Fruit fly (Drosophila melanogaster) whole organism, embryonic: Measurements from ENCODE around the gene Fdh.

ENCODE experiments used
- Ada2b ChIP-seq: fragments of 200-800 bp; sonication (Bioruptor generic); IDR thresholded peaks from 2 replicates; pipeline ENCODE4 v1.3.6; 2022; ENCODE audit warnings: missing biosample characterization, missing genetic modification characterization
- CG10209 ChIP-seq: fragments of 200-800 bp; sonication (Bioruptor generic); optimal IDR thresholded peaks from 3 replicates; lab custom pipeline; 2017; ENCODE audit warnings: missing biosample characterization, mild to moderate bottlenecking, missing genetic modification characterization, missing genetic modification reagents
- CG10431 ChIP-seq: fragments of 200-800 bp; sonication (Bioruptor generic); optimal IDR thresholded peaks from 3 replicates; lab custom pipeline; 2018; ENCODE audit warnings: missing biosample characterization, mild to moderate bottlenecking, missing genetic modification characterization
- CG11504 ChIP-seq: fragments of 200-800 bp; sonication (Bioruptor generic); optimal IDR thresholded peaks from 3 replicates; lab custom pipeline; 2019; ENCODE audit warnings: missing biosample characterization, mild to moderate bottlenecking, missing genetic modification characterization, moderate library complexity
- CG12219 ChIP-seq: fragments of 200-800 bp; sonication (Bioruptor generic); optimal IDR thresholded peaks from 3 replicates; lab custom pipeline; 2018; ENCODE audit warnings: missing biosample characterization, mild to moderate bottlenecking, missing genetic modification characterization
- CG12659 ChIP-seq: fragments of 200-800 bp; sonication (Bioruptor generic); optimal IDR thresholded peaks from 3 replicates; lab custom pipeline; 2017; ENCODE audit warnings: mild to moderate bottlenecking, missing biosample characterization, missing genetic modification reagents, missing genetic modification characterization
- CG15269 ChIP-seq: fragments of 200-800 bp; sonication (Bioruptor generic); optimal IDR thresholded peaks from 2 replicates; lab custom pipeline; 2018; ENCODE audit warnings: missing biosample characterization, mild to moderate bottlenecking, missing genetic modification characterization, moderate library complexity
- CG15514 ChIP-seq: fragments of 200-800 bp; sonication (Bioruptor generic); optimal IDR thresholded peaks from 3 replicates; lab custom pipeline; 2017; ENCODE audit warnings: missing biosample characterization, missing genetic modification characterization, mild to moderate bottlenecking, moderate library complexity, missing genetic modification reagents
- CG16863 ChIP-seq: fragments of 200-800 bp; sonication (Bioruptor generic); optimal IDR thresholded peaks from 3 replicates; lab custom pipeline; 2016; ENCODE audit warnings: missing biosample characterization, missing genetic modification characterization
- CG17328 ChIP-seq: fragments of 200-800 bp; sonication (Bioruptor generic); IDR thresholded peaks from 2 replicates; pipeline ENCODE4 v1.3.6; 2022; ENCODE audit warnings: missing biosample characterization, missing genetic modification characterization
- CG17829 ChIP-seq: fragments of 200-800 bp; optimal IDR thresholded peaks from 2 replicates; lab custom pipeline; 2019; ENCODE audit warnings: missing biosample characterization, mild to moderate bottlenecking, missing genetic modification characterization, moderate library complexity
- CG18764 ChIP-seq: fragments of 200-800 bp; sonication (Bioruptor generic); optimal IDR thresholded peaks from 3 replicates; lab custom pipeline; 2016; ENCODE audit warnings: missing biosample characterization, missing genetic modification characterization
- CG3281 ChIP-seq: fragments of 200-800 bp; sonication (Bioruptor generic); optimal IDR thresholded peaks from 3 replicates; lab custom pipeline; 2017; ENCODE audit warnings: missing biosample characterization, mild to moderate bottlenecking, missing genetic modification characterization
- CG3995 ChIP-seq: fragments of 200-800 bp; sonication (Bioruptor generic); optimal IDR thresholded peaks from 3 replicates; lab custom pipeline; 2016; ENCODE audit warnings: missing biosample characterization, missing genetic modification characterization
- CG6683 ChIP-seq: fragments of 200-800 bp; sonication (Bioruptor generic); optimal IDR thresholded peaks from 2 replicates; lab custom pipeline; 2017; ENCODE audit warnings: missing biosample characterization, mild to moderate bottlenecking, missing genetic modification characterization, missing genetic modification reagents
- CG6791 ChIP-seq: fragments of 200-800 bp; sonication (Bioruptor generic); IDR thresholded peaks from 3 replicates; pipeline ENCODE4 v1.3.6; 2022; ENCODE audit warnings: missing biosample characterization, missing genetic modification characterization; ENCODE audit not compliant: partially characterized antibody
- CG7357 ChIP-seq: fragments of 200-800 bp; sonication (Bioruptor generic); IDR thresholded peaks from 3 replicates; pipeline ENCODE4 v1.3.6; 2022; ENCODE audit warnings: missing biosample characterization, missing genetic modification characterization
- CG7987 ChIP-seq: fragments of 200-800 bp; sonication (Bioruptor generic); optimal IDR thresholded peaks from 2 replicates; lab custom pipeline; 2018; ENCODE audit warnings: missing biosample characterization, mild to moderate bottlenecking, missing genetic modification characterization, moderate library complexity
- CG8478 ChIP-seq: fragments of >200 bp; optimal IDR thresholded peaks from 2 replicates; lab custom pipeline; 2018
- CkIIα-i1 ChIP-seq: fragments of 200-800 bp; sonication (Bioruptor generic); IDR thresholded peaks from 2 replicates; pipeline ENCODE4 v1.3.6; 2022; ENCODE audit warnings: missing biosample characterization, missing genetic modification characterization
- D19A ChIP-seq: fragments of 200-800 bp; optimal IDR thresholded peaks from 3 replicates; lab custom pipeline; 2019; ENCODE audit warnings: missing biosample characterization, mild to moderate bottlenecking, missing genetic modification characterization, moderate library complexity
- Dbx ChIP-seq: fragments of 200-800 bp; sonication (Bioruptor generic); IDR thresholded peaks from 3 replicates; pipeline ENCODE4 v1.3.6; 2022; ENCODE audit warnings: missing biosample characterization, missing genetic modification characterization
- Dip3 ChIP-seq: fragments of 200-800 bp; sonication (Bioruptor generic); optimal IDR thresholded peaks from 3 replicates; lab custom pipeline; 2016; ENCODE audit warnings: missing biosample characterization, missing genetic modification characterization
- Hr78 ChIP-seq, 2 experiments: fragments of 200-800 bp in 1 of 2; fragments of >200 bp in 1 of 2; sonication (Bioruptor generic) in 1 of 2; optimal IDR thresholded peaks; 2 replicates each; lab custom pipeline; 2017 to 2019; ENCODE audit warnings: missing biosample characterization in 2 of 2, missing genetic modification characterization in 2 of 2, mild to moderate bottlenecking in 1 of 2, moderate library complexity in 1 of 2
- Hsf ChIP-seq: fragments of 200-800 bp; sonication (Bioruptor generic); optimal IDR thresholded peaks from 3 replicates; lab custom pipeline; 2016; ENCODE audit warnings: missing biosample characterization, missing genetic modification characterization
- Meics ChIP-seq: fragments of 200-800 bp; sonication (Bioruptor generic); optimal IDR thresholded peaks from 2 replicates; lab custom pipeline; 2017; ENCODE audit warnings: missing biosample characterization, mild to moderate bottlenecking, missing genetic modification characterization
- Nf-YB ChIP-seq: fragments of 200-800 bp; sonication (Bioruptor generic); optimal IDR thresholded peaks from 3 replicates; lab custom pipeline; 2019; ENCODE audit warnings: missing biosample characterization, mild to moderate bottlenecking, missing genetic modification characterization, moderate library complexity
- Xbp1 ChIP-seq: fragments of 200-800 bp; sonication (Bioruptor generic); optimal IDR thresholded peaks from 3 replicates; lab custom pipeline; 2016; ENCODE audit warnings: missing biosample characterization, mild to moderate bottlenecking, missing genetic modification characterization
- ara ChIP-seq: fragments of 200-800 bp; sonication (Bioruptor generic); IDR thresholded peaks from 2 replicates; pipeline ENCODE4 v1.3.6; 2022; ENCODE audit warnings: missing biosample characterization, missing genetic modification characterization
- ash1 ChIP-seq: fragments of 200-800 bp; sonication (Bioruptor generic); optimal IDR thresholded peaks from 2 replicates; lab custom pipeline; 2018; ENCODE audit warnings: missing biosample characterization, mild to moderate bottlenecking, missing genetic modification characterization
- croc ChIP-seq: fragments of 200-800 bp; sonication (Bioruptor generic); conservative IDR thresholded peaks from 3 replicates; pipeline ENCODE4 v1.3.6; 2022; ENCODE audit warnings: missing biosample characterization, missing genetic modification characterization
- eyg ChIP-seq: fragments of 200-800 bp; sonication (Bioruptor generic); optimal IDR thresholded peaks from 3 replicates; lab custom pipeline; 2016; ENCODE audit warnings: missing biosample characterization, missing genetic modification characterization
- fd102C ChIP-seq: fragments of 200-800 bp; sonication (Bioruptor generic); optimal IDR thresholded peaks from 2 replicates; lab custom pipeline; 2018; ENCODE audit warnings: missing biosample characterization, mild to moderate bottlenecking, missing genetic modification characterization, moderate library complexity
- grn ChIP-seq: fragments of 200-800 bp; sonication (Bioruptor generic); optimal IDR thresholded peaks from 3 replicates; lab custom pipeline; 2017; ENCODE audit warnings: missing biosample characterization, missing genetic modification characterization
- gro ChIP-seq: fragments of 200-800 bp; sonication (Bioruptor generic); optimal IDR thresholded peaks from 2 replicates; lab custom pipeline; 2016; ENCODE audit warnings: missing biosample characterization, missing genetic modification characterization
- hth ChIP-seq: fragments of >200 bp; optimal IDR thresholded peaks from 2 replicates; lab custom pipeline; 2017; ENCODE audit warnings: inconsistent platforms
- inv ChIP-seq: fragments of 200-800 bp; sonication (Bioruptor generic); IDR thresholded peaks from 2 replicates; pipeline ENCODE4 v1.3.6; 2022; ENCODE audit warnings: missing biosample characterization, missing genetic modification characterization; ENCODE audit not compliant: partially characterized antibody
- jing ChIP-seq: fragments of 200-800 bp; sonication (Bioruptor generic); optimal IDR thresholded peaks from 2 replicates; lab custom pipeline; 2018; ENCODE audit warnings: missing biosample characterization, mild to moderate bottlenecking, missing genetic modification characterization
- kay ChIP-seq: fragments of 200-800 bp; sonication (Bioruptor generic); optimal IDR thresholded peaks from 2 replicates; lab custom pipeline; 2016; ENCODE audit warnings: missing biosample characterization, missing genetic modification characterization
- luna ChIP-seq: fragments of 200-800 bp; sonication (Bioruptor generic); optimal IDR thresholded peaks from 2 replicates; lab custom pipeline; 2016; ENCODE audit warnings: missing biosample characterization, missing genetic modification characterization
- maf-S ChIP-seq: fragments of 200-800 bp; sonication (Bioruptor generic); optimal IDR thresholded peaks from 2 replicates; lab custom pipeline; 2016; ENCODE audit warnings: missing biosample characterization, missing genetic modification characterization
- pnt ChIP-seq: fragments of 200-800 bp; sonication (Bioruptor generic); optimal IDR thresholded peaks from 3 replicates; lab custom pipeline; 2016; ENCODE audit warnings: missing biosample characterization, missing genetic modification characterization
- sc ChIP-seq, 3 experiments: fragments of >200 bp in 2 of 3; fragments of 200-800 bp in 1 of 3; sonication (Bioruptor generic) in 1 of 3; optimal IDR thresholded peaks; 2 replicates in 2 of 3; 3 replicates in 1 of 3; lab custom pipeline; 2017; ENCODE audit warnings: mild to moderate bottlenecking in 1 of 3, missing biosample characterization in 1 of 3, missing genetic modification characterization in 1 of 3, missing genetic modification reagents in 1 of 3
- scrt ChIP-seq: fragments of 200-800 bp; sonication (Bioruptor generic); optimal IDR thresholded peaks from 2 replicates; lab custom pipeline; 2018; ENCODE audit warnings: missing biosample characterization, mild to moderate bottlenecking, missing genetic modification characterization, moderate library complexity
- shn ChIP-seq: fragments of 200-800 bp; sonication (Bioruptor generic); optimal IDR thresholded peaks from 3 replicates; lab custom pipeline; 2016; ENCODE audit warnings: missing biosample characterization, missing genetic modification characterization
- tio ChIP-seq: fragments of 200-800 bp; sonication (Bioruptor generic); optimal IDR thresholded peaks from 2 replicates; lab custom pipeline; 2017; ENCODE audit warnings: missing biosample characterization, missing genetic modification characterization, inconsistent platforms
- tup ChIP-seq: fragments of 200-800 bp; sonication (Bioruptor generic); optimal IDR thresholded peaks from 2 replicates; lab custom pipeline; 2016; ENCODE audit warnings: missing biosample characterization, mild to moderate bottlenecking, missing genetic modification characterization, moderate library complexity
- vnd ChIP-seq: fragments of 200-800 bp; sonication (Bioruptor generic); IDR thresholded peaks from 3 replicates; pipeline ENCODE4 v1.3.6; 2022; ENCODE audit warnings: missing biosample characterization, missing genetic modification characterization; ENCODE audit not compliant: partially characterized antibody
- zf30C ChIP-seq: fragments of 200-800 bp; sonication (Bioruptor generic); optimal IDR thresholded peaks from 3 replicates; lab custom pipeline; 2018; ENCODE audit warnings: missing biosample characterization, mild to moderate bottlenecking, missing genetic modification characterization
- zfh2 ChIP-seq: fragments of 200-800 bp; sonication (Bioruptor generic); optimal IDR thresholded peaks from 2 replicates; lab custom pipeline; 2016; ENCODE audit warnings: missing biosample characterization, missing genetic modification characterization

Gene Fdh

DNA sequence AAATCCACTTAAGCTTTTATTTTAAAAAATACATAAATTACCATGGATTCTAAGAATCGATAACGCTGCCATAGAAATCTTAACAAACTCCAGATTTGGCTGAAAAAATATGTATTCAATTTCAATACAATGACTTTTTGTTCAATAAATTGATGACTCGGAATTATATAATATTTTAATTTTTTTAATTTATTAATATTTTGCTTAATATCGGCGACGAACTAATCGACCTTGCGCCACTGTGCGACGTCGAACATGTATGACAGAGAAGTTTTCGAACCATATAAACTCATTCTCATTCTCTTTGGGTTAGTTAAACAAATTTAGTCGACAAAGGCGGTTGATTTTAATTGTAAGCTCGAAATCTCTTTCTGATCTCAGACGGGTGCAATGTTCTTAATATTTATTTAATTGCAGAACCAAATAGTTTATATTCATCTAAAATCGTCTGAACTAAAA is 22.6 kb downstream of the Fdh start, which contains the start of gene CG42394 (continued):
- TF ChIP-seq CG17328 (GFP tag; lab: Robert Waterston, UW) = peak; percentile 95
- peak; percentile 73 for TF ChIP-seq jing (GFP tag; lab: Kevin White, UChicago)
- peak; percentile 76 for TF ChIP-seq CkIIα-i1 (GFP tag; lab: Robert Waterston, UW)
- peak; percentile 20; the same call in 2 of the 3 replicates for TF ChIP-seq vnd (GFP tag; lab: Robert Waterston, UW)
- no peak for TF ChIP-seq grn (GFP tag; lab: Kevin White, UChicago)
- peak; percentile 89 for TF ChIP-seq CG15514 (GFP tag; lab: Kevin White, UChicago)
- TF ChIP-seq CG6791 (GFP tag; lab: Robert Waterston, UW) = peak; percentile 48; the same call in 1 of the 3 replicates
- no peak for TF ChIP-seq eyg
- TF ChIP-seq Dbx (GFP tag; lab: Robert Waterston, UW) = peak; percentile 95
- TF ChIP-seq Hsf (GFP tag; lab: Kevin White, UChicago) = peak; percentile 84
- TF ChIP-seq sc (optimal IDR thresholded peaks at IDR 0.05; lab: Kevin White, UChicago) = no peak
- TF ChIP-seq sc (GFP tag; optimal IDR thresholded peaks at IDR 0.05; lab: Kevin White, UChicago) = peak; percentile 94
- peak; percentile 85 for TF ChIP-seq CG12219
- no peak for TF ChIP-seq CG8478 (lab: Kevin White, UChicago)
- TF ChIP-seq tup = peak; percentile 79
- TF ChIP-seq CG11504 (tag; lab: Kevin White, UChicago) = peak; percentile 96
- TF ChIP-seq scrt (GFP tag; lab: Kevin White, UChicago) = peak; percentile 90
- TF ChIP-seq CG7987 = peak; percentile 93
- TF ChIP-seq zfh2 = peak; percentile 17
- no peak for TF ChIP-seq CG3995 (GFP tag; lab: Kevin White, UChicago)
- peak; percentile 95 for TF ChIP-seq ara (GFP tag; lab: Robert Waterston, UW)
- peak; percentile 91 for TF ChIP-seq Xbp1 (GFP tag; lab: Kevin White, UChicago)
- TF ChIP-seq CG3281 (GFP tag; lab: Kevin White, UChicago) = peak; percentile 98
- TF ChIP-seq Dip3 = peak; percentile 64
- peak; percentile 96 for TF ChIP-seq CG6683 (GFP tag; lab: Kevin White, UChicago)
- peak; percentile 63 for TF ChIP-seq fd102C (GFP tag; lab: Kevin White, UChicago)
- TF ChIP-seq CG15269 (tag; lab: Kevin White, UChicago) = peak; percentile 94
- TF ChIP-seq croc (GFP tag; lab: Robert Waterston, UW) = peak; percentile 92
- peak; percentile 95 for TF ChIP-seq Ada2b (GFP tag; lab: Robert Waterston, UW)
- TF ChIP-seq CG17829 (tag; lab: Kevin White, UChicago) = peak; percentile 98
- peak; percentile 96 for TF ChIP-seq CG12659
- TF ChIP-seq CG16863 (GFP tag; lab: Kevin White, UChicago) = peak; percentile 62
- TF ChIP-seq shn (GFP tag; lab: Kevin White, UChicago) = peak; percentile 46
- TF ChIP-seq maf-S (GFP tag; lab: Kevin White, UChicago) = peak; percentile 37
- TF ChIP-seq luna (GFP tag; lab: Kevin White, UChicago) = no peak
- no peak for TF ChIP-seq gro (GFP tag; lab: Kevin White, UChicago)
- peak; percentile 96 for TF ChIP-seq D19A (tag; lab: Kevin White, UChicago)
- TF ChIP-seq inv (GFP tag; lab: Robert Waterston, UW) = peak; percentile 30; the same call in 1 of the 2 replicates
- TF ChIP-seq kay = peak; percentile 85
- TF ChIP-seq CG18764 (GFP tag; lab: Kevin White, UChicago) = peak; percentile 92
- TF ChIP-seq pnt = peak; percentile 56
- TF ChIP-seq CG10209 (GFP tag; lab: Kevin White, UChicago) = peak; percentile 95
- TF ChIP-seq CG10431 = peak; percentile 79
- TF ChIP-seq Hr78 (GFP tag; optimal IDR thresholded peaks at IDR 0.05; lab: Kevin White, UChicago) = peak in 1 of 2 experiments; percentile 85
- peak; percentile 85 for TF ChIP-seq Nf-YB (GFP tag; lab: Kevin White, UChicago)
- TF ChIP-seq ash1 = no peak
- TF ChIP-seq hth (lab: Kevin White, UChicago) = no peak
- TF ChIP-seq Meics (GFP tag; lab: Kevin White, UChicago) = peak; percentile 97
- TF ChIP-seq tio (GFP tag; lab: Kevin White, UChicago) = peak; percentile 89
- peak; percentile 2 for TF ChIP-seq zf30C (GFP tag; lab: Kevin White, UChicago)
- TF ChIP-seq CG7357 (GFP tag; lab: Robert Waterston, UW) = peak; percentile 75
